Fruit fly (Drosophila melanogaster) whole organism, embryonic: ENCODE measurements around the gene CG14154.
A peak's percentile ranks its signal among the peaks of the same experiment; 100 is the strongest.

Experiments used
- Awh ChIP-seq: fragments of 200-800 bp; sonication (Bioruptor generic); IDR thresholded peaks from 2 replicates; pipeline ENCODE4, ENCODE4 v1.3.6; 2022; ENCODE audit warnings: missing biosample characterization, missing genetic modification characterization
- CG3726 ChIP-seq: fragments of 200-800 bp; sonication (Bioruptor generic); IDR thresholded peaks from 3 replicates; pipeline ENCODE4, ENCODE4 v1.3.6; 2022; ENCODE audit warnings: missing biosample characterization, missing genetic modification characterization
- Deaf1 ChIP-seq: fragments of 200-800 bp; optimal IDR thresholded peaks from 3 replicates; lab custom pipeline; 2019; ENCODE audit warnings: missing biosample characterization, mild to moderate bottlenecking, missing genetic modification characterization, moderate library complexity
- ab ChIP-seq: fragments of 200-800 bp; sonication (Bioruptor generic); optimal IDR thresholded peaks from 2 replicates; lab custom pipeline; 2016; ENCODE audit warnings: missing biosample characterization, missing genetic modification characterization
- bbx ChIP-seq: fragments of 200-800 bp; sonication (Bioruptor generic); IDR thresholded peaks from 2 replicates; pipeline ENCODE4 v1.3.6; 2022; ENCODE audit warnings: missing biosample characterization, missing genetic modification characterization; ENCODE audit not compliant: partially characterized antibody
- bsh ChIP-seq, 2 experiments: fragments of 200-800 bp; sonication (Bioruptor generic); optimal IDR thresholded peaks; 2 replicates each; lab custom pipeline; 2017 to 2018; ENCODE audit warnings: mild to moderate bottlenecking in 2 of 2, missing biosample characterization in 2 of 2, missing genetic modification characterization in 2 of 2, moderate library complexity in 1 of 2
- hbn ChIP-seq: fragments of 200-800 bp; sonication (Bioruptor generic); IDR thresholded peaks from 2 replicates; pipeline ENCODE4 v1.3.6; 2022; ENCODE audit warnings: missing biosample characterization, missing genetic modification characterization; ENCODE audit not compliant: partially characterized antibody
- kay ChIP-seq: fragments of 200-800 bp; sonication (Bioruptor generic); optimal IDR thresholded peaks from 2 replicates; lab custom pipeline; 2016; ENCODE audit warnings: missing biosample characterization, missing genetic modification characterization
- mam ChIP-seq: fragments of 200-800 bp; sonication (Bioruptor generic); optimal IDR thresholded peaks from 3 replicates; lab custom pipeline; 2016; ENCODE audit warnings: missing biosample characterization, missing genetic modification characterization
- salm ChIP-seq: fragments of 200-800 bp; sonication (Bioruptor generic); optimal IDR thresholded peaks from 2 replicates; lab custom pipeline; 2018; ENCODE audit warnings: missing biosample characterization, mild to moderate bottlenecking, missing genetic modification characterization

- no peak for TF ChIP-seq bbx
- TF ChIP-seq salm (tag; lab: Kevin White, UChicago): peak; percentile 21
- TF ChIP-seq mam: peak; percentile 18
- TF ChIP-seq bsh (GFP tag; optimal IDR thresholded peaks at IDR 0.05; lab: Kevin White, UChicago): peak in 1 of 2 experiments; percentile 34
- TF ChIP-seq hbn (GFP tag; lab: Robert Waterston, UW): no peak
- TF ChIP-seq Deaf1 (tag; lab: Kevin White, UChicago): no peak
- TF ChIP-seq kay: no peak
- no peak for TF ChIP-seq CG3726 (GFP tag; lab: Robert Waterston, UW)
- TF ChIP-seq Awh: peak; percentile 21; the same call in 1 of the 2 replicates
- TF ChIP-seq ab (GFP tag; lab: Kevin White, UChicago): no peak
Observed at dm6 chr3L:10679711-10680154, 38.0 kb downstream of the CG14154 start.
